Worm (Caenorhabditis elegans): Measurements from ENCODE around the gene F25G6.1.

- TF ChIP-seq cog-1 (tag; optimal IDR thresholded peaks at IDR 0.05) (no peak), ref-1 (GFP tag; conservative IDR thresholded peaks at IDR 0.05) (no peak), klf-2 (GFP tag; conservative IDR thresholded peaks at IDR 0.05) (no peak), flt-1 (GFP tag; IDR thresholded peaks at IDR 0.05) (no peak), ztf-29 (GFP tag; IDR thresholded peaks at IDR 0.05) (no peak), ztf-23 (GFP tag; IDR thresholded peaks at IDR 0.05) (no peak), T22C8.4 (GFP tag; IDR thresholded peaks at IDR 0.05) (no peak), med-1 (GFP tag; optimal IDR thresholded peaks at IDR 0.05; ENCODE audit: insufficient read depth) (no peak)
These were observed 38.6 kb upstream of the F25G6.1 start, which contains the start of gene his-39 for ce11 chrV:8536213-8536612.
